Worm (Caenorhabditis elegans): ENCODE data around the gene E02H4.8.
A peak's percentile ranks its signal among the peaks of the same experiment; 100 is the strongest.

E02H4.8 gene

ce11 chrX:14263473-14263872 lies at the start of gene E02H4.8:
TSS of gene E02H4.8 (minus strand) at chrX:14263573.
- no peak for TF ChIP-seq flh-1 (GFP tag; optimal IDR thresholded peaks at IDR 0.05)
- TF ChIP-seq ceh-83 (GFP tag; optimal IDR thresholded peaks at IDR 0.05): no peak
- no peak for TF ChIP-seq nhr-12 (tag; optimal IDR thresholded peaks at IDR 0.05)
- no peak for TF ChIP-seq ceh-43 (GFP tag; optimal IDR thresholded peaks at IDR 0.05)
- TF ChIP-seq lin-13 (tag; optimal IDR thresholded peaks at IDR 0.05): no peak
- no peak for TF ChIP-seq elt-1 (tag; optimal IDR thresholded peaks at IDR 0.05; ENCODE audit: borderline replicate concordance, insufficient read depth)
- no peak for TF ChIP-seq lsy-2 (tag; optimal IDR thresholded peaks at IDR 0.05)
- no peak for TF ChIP-seq ceh-39 (tag; optimal IDR thresholded peaks at IDR 0.05)

- peak; percentile 89 for TF ChIP-seq lsy-2 (tag; optimal IDR thresholded peaks at IDR 0.05)
- TF ChIP-seq ceh-39 (tag; optimal IDR thresholded peaks at IDR 0.05): no peak
- no peak for TF ChIP-seq snpc-4 (tag; optimal IDR thresholded peaks at IDR 0.05)
- peak; percentile 66 for TF ChIP-seq ceh-43 (GFP tag; optimal IDR thresholded peaks at IDR 0.05)
- TF ChIP-seq sptf-1 (tag; optimal IDR thresholded peaks at IDR 0.05): peak; percentile 69
- TF ChIP-seq hlh-1 (tag; optimal IDR thresholded peaks at IDR 0.05): peak; percentile 81
- no peak for TF ChIP-seq flh-1 (GFP tag; optimal IDR thresholded peaks at IDR 0.05)
- peak; percentile 49 for TF ChIP-seq unc-62 (GFP tag; optimal IDR thresholded peaks at IDR 0.05)
- TF ChIP-seq ham-2 (GFP tag; optimal IDR thresholded peaks at IDR 0.05): peak; percentile 90
- TF ChIP-seq nhr-237 (tag; optimal IDR thresholded peaks at IDR 0.05): peak; percentile 81
- peak; percentile 38 for TF ChIP-seq mab-5 (tag; optimal IDR thresholded peaks at IDR 0.05)
- no peak for TF ChIP-seq ceh-83 (GFP tag; optimal IDR thresholded peaks at IDR 0.05)
- peak; percentile 43 for TF ChIP-seq elt-1 (tag; optimal IDR thresholded peaks at IDR 0.05; ENCODE audit: borderline replicate concordance, insufficient read depth)
- TF ChIP-seq nhr-76 (tag; optimal IDR thresholded peaks at IDR 0.05): no peak
- no peak for TF ChIP-seq lin-32 (GFP tag; optimal IDR thresholded peaks at IDR 0.05)
- TF ChIP-seq elt-3 (tag; optimal IDR thresholded peaks at IDR 0.05): no peak
- no peak for TF ChIP-seq nhr-12 (tag; optimal IDR thresholded peaks at IDR 0.05)
- no peak for TF ChIP-seq bed-3 (GFP tag; optimal IDR thresholded peaks at IDR 0.05)
- no peak for TF ChIP-seq unc-39 (tag; optimal IDR thresholded peaks at IDR 0.05)
- no peak for TF ChIP-seq nhr-2 (tag; optimal IDR thresholded peaks at IDR 0.05)
- peak; percentile 89 for TF ChIP-seq ces-1 (GFP tag; optimal IDR thresholded peaks at IDR 0.05)
- peak; percentile 49 for TF ChIP-seq drap-1 (GFP tag; optimal IDR thresholded peaks at IDR 0.05)
- TF ChIP-seq blmp-1 (tag; optimal IDR thresholded peaks at IDR 0.05): no peak
- TF ChIP-seq ztf-11 (tag; optimal IDR thresholded peaks at IDR 0.05): peak; percentile 59
- TF ChIP-seq cnd-1 (tag; optimal IDR thresholded peaks at IDR 0.05): peak; percentile 61
- TF ChIP-seq tbx-8 (GFP tag; optimal IDR thresholded peaks at IDR 0.05): no peak
- peak; percentile 80 for TF ChIP-seq mls-2 (tag; optimal IDR thresholded peaks at IDR 0.05)
- peak; percentile 62 for TF ChIP-seq pha-4 (tag; optimal IDR thresholded peaks at IDR 0.05)
- peak; percentile 98 for TF ChIP-seq unc-120 (tag; optimal IDR thresholded peaks at IDR 0.05; ENCODE audit: poor library complexity, severe bottlenecking)
- peak; percentile 86 for TF ChIP-seq mep-1 (tag; optimal IDR thresholded peaks at IDR 0.05)
- TF ChIP-seq zip-8 (tag; optimal IDR thresholded peaks at IDR 0.05): no peak
- TF ChIP-seq nhr-28 (tag; optimal IDR thresholded peaks at IDR 0.05): no peak
- TF ChIP-seq M03D4.4 (tag; optimal IDR thresholded peaks at IDR 0.05): peak; percentile 46
- peak; percentile 93 for TF ChIP-seq lin-13 (tag; optimal IDR thresholded peaks at IDR 0.05)
- TF ChIP-seq sem-2 (GFP tag; optimal IDR thresholded peaks at IDR 0.05): no peak
Measured at ce11 chrX:14312416-14312815, 49.0 kb upstream of the E02H4.8 start.

ce11 chrX:14311583-14311982 lies 48.2 kb upstream of the E02H4.8 start, which contains the start of gene mgrn-1:
TSS of gene mgrn-1 (minus strand) at chrX:14311683.
- TF ChIP-seq pha-4 (tag; optimal IDR thresholded peaks at IDR 0.05): no peak
- TF ChIP-seq flh-1 (GFP tag; optimal IDR thresholded peaks at IDR 0.05): no peak
- TF ChIP-seq tbx-8 (GFP tag; optimal IDR thresholded peaks at IDR 0.05): no peak
- no peak for TF ChIP-seq unc-120 (tag; optimal IDR thresholded peaks at IDR 0.05; ENCODE audit: poor library complexity, severe bottlenecking)
- TF ChIP-seq nhr-28 (tag; optimal IDR thresholded peaks at IDR 0.05): no peak
- no peak for TF ChIP-seq ceh-39 (tag; optimal IDR thresholded peaks at IDR 0.05)
- TF ChIP-seq snpc-4 (tag; optimal IDR thresholded peaks at IDR 0.05): no peak
- TF ChIP-seq ceh-43 (GFP tag; optimal IDR thresholded peaks at IDR 0.05): no peak
- TF ChIP-seq unc-39 (tag; optimal IDR thresholded peaks at IDR 0.05): no peak
- TF ChIP-seq ham-2 (GFP tag; optimal IDR thresholded peaks at IDR 0.05): no peak
- TF ChIP-seq nhr-237 (tag; optimal IDR thresholded peaks at IDR 0.05): no peak

ce11 chrX:14309656-14310055 lies 46.3 kb upstream of the E02H4.8 start:
- TF ChIP-seq sem-2 (GFP tag; optimal IDR thresholded peaks at IDR 0.05) (no peak), pha-4 (tag; optimal IDR thresholded peaks at IDR 0.05) (no peak), drap-1 (GFP tag; optimal IDR thresholded peaks at IDR 0.05) (no peak), unc-39 (tag; optimal IDR thresholded peaks at IDR 0.05) (no peak), flh-1 (GFP tag; optimal IDR thresholded peaks at IDR 0.05) (no peak), ces-1 (GFP tag; optimal IDR thresholded peaks at IDR 0.05) (no peak), ceh-39 (tag; optimal IDR thresholded peaks at IDR 0.05) (no peak)
